Worm (Caenorhabditis elegans) whole organism, L4/young adult: Measurements from ENCODE around the gene dgk-3.

Experiments
- W03F9.2 ChIP-seq: fragments of 150-350 bp; optimal IDR thresholded peaks from 2 replicates; lab custom pipeline; 2014; ENCODE audit warnings: missing biosample characterization, missing genetic modification characterization
- dao-5 ChIP-seq: sonication (generic microtip); optimal IDR thresholded peaks from 2 replicates; lab custom pipeline; 2016; ENCODE audit warnings: missing genotype, missing genetic modification characterization, moderate library complexity, missing compliant biosample characterization
- him-1 ChIP-seq: sonication (generic microtip); optimal IDR thresholded peaks from 2 replicates; lab custom pipeline; 2016; ENCODE audit warnings: missing genotype, missing genetic modification reagents, missing genetic modification characterization, missing compliant biosample characterization

Gene dgk-3

DNA sequence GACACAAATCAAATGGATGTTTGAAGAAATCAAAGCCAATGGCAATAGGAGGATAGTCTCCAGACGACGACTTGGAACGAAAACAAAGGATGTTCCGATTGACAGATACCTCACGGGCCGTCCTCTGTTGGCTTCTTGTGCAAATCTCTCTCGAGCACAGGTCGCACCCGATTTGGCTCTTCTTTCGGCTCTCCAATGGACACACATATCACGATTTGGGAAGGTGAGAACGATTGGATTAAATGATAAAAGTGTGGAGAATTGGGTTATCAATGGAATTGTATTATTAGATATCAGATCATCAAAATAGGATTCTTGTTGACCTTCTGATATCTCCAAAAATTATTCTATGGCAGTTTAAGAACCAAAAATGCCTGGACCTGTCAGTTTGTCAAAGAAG lies 43.3 kb downstream of the dgk-3 start, which contains the start of gene ZC84.1:
ZC84.1 (minus strand) TSS at position 101 of the 400 bp plus-strand sequence.
- TF ChIP-seq him-1 (tag; lab: Kevin White, UChicago) (no peak), W03F9.2 (tag; lab: Kevin White, UChicago) (no peak), dao-5 (no peak)

- TF ChIP-seq him-1 (tag; lab: Kevin White, UChicago) (no peak), dao-5 (no peak), W03F9.2 (tag; lab: Kevin White, UChicago) (no peak)
Observed at ce11 chrIII:9215367-9215766, 52.5 kb downstream of the dgk-3 start, which contains the start of gene npr-29. Gene npr-29, minus strand, starts transcription at chrIII:9215467.
